Worm (Caenorhabditis elegans): ENCODE measurements around the gene klf-2.

ce11 chrV:20662474-20662873, 23.0 kb upstream of the klf-2 start:
- TF ChIP-seq elt-1 (tag; optimal IDR thresholded peaks at IDR 0.05) (peak; percentile 32), unc-62 (GFP tag; optimal IDR thresholded peaks at IDR 0.05) (no peak), dmd-4 (tag; optimal IDR thresholded peaks at IDR 0.05) (no peak), ztf-4 (tag; optimal IDR thresholded peaks at IDR 0.05) (no peak), F13H6.1 (tag; optimal IDR thresholded peaks at IDR 0.05) (no peak), aly-2 (tag; optimal IDR thresholded peaks at IDR 0.05) (no peak), skn-1 (tag; optimal IDR thresholded peaks at IDR 0.05) (no peak), sem-4 (tag; optimal IDR thresholded peaks at IDR 0.05) (no peak), snpc-4 (tag; optimal IDR thresholded peaks at IDR 0.05) (no peak)
